Worm (Caenorhabditis elegans): ENCODE data around the gene Y6G8.5.
"Not testable (repeated sequence)": the region's sequence is repeated elsewhere in the genome, so short reads cannot be mapped to it uniquely, and the experiment has no call there.

Y6G8.5 gene

ce11 chrV:17623230-17623629, 7.7 kb upstream of the Y6G8.5 start, which contains the start of gene F57G4.1:
F57G4.1 (plus strand) TSS chrV:17623530.
- TF ChIP-seq elt-2 (tag; optimal IDR thresholded peaks at IDR 0.05) (no peak), unc-62 (GFP tag; optimal IDR thresholded peaks at IDR 0.05) (no peak), elt-1 (tag; optimal IDR thresholded peaks at IDR 0.05) (no peak), egl-27 (tag; optimal IDR thresholded peaks at IDR 0.05) (no peak), nhr-11 (tag; optimal IDR thresholded peaks at IDR 0.05) (no peak), snpc-4 (tag; optimal IDR thresholded peaks at IDR 0.05) (no peak), nhr-77 (tag; optimal IDR thresholded peaks at IDR 0.05) (no peak), fkh-10 (GFP tag; optimal IDR thresholded peaks at IDR 0.05) (no peak), pqm-1 (tag; optimal IDR thresholded peaks at IDR 0.05) (no peak), nhr-76 (tag; optimal IDR thresholded peaks at IDR 0.05) (no peak)

DNA sequence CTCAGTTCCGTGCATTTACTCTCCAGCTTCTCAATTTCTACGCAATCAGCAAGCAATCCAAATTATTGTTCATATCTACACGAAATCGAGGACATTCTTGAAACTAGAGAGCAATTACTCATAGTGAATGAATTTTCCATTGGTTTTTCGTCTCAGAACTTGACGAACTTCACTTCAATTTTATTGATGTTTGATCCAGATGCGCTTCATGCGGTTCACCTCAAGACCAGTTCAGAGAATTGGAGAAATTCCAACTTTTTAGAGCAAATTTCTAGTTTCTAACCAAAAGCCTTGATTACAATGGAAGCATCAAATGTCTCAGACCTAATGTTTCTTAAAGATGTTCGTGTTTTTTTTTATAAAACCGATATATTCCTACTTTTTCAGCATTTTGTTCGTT, 4.8 kb upstream of the Y6G8.5 start, which contains the start of gene Y6G8.8:
Y6G8.8 (plus strand) TSS at position 301 of the 400 bp plus-strand sequence.
- TF ChIP-seq unc-62 (GFP tag; optimal IDR thresholded peaks at IDR 0.05), result no peak
- no peak for TF ChIP-seq nhr-11 (tag; optimal IDR thresholded peaks at IDR 0.05)
- TF ChIP-seq aly-2 (tag; optimal IDR thresholded peaks at IDR 0.05), result no peak
- TF ChIP-seq pha-4 (tag; optimal IDR thresholded peaks at IDR 0.05), result no peak
- no peak for TF ChIP-seq unc-39 (tag; optimal IDR thresholded peaks at IDR 0.05)
- no peak for TF ChIP-seq snpc-4 (tag; optimal IDR thresholded peaks at IDR 0.05)
- no peak for TF ChIP-seq nhr-23 (tag; optimal IDR thresholded peaks at IDR 0.05)
- TF ChIP-seq elt-2 (tag; optimal IDR thresholded peaks at IDR 0.05), result no peak
- TF ChIP-seq sea-2 (GFP tag; optimal IDR thresholded peaks at IDR 0.05), result no peak
- TF ChIP-seq eor-1 (tag; optimal IDR thresholded peaks at IDR 0.05), result no peak
- TF ChIP-seq elt-1 (tag; optimal IDR thresholded peaks at IDR 0.05), result no peak
- TF ChIP-seq mdl-1 (tag; optimal IDR thresholded peaks at IDR 0.05), result no peak
- no peak for TF ChIP-seq nhr-76 (tag; optimal IDR thresholded peaks at IDR 0.05)
- no peak for TF ChIP-seq jun-1 (tag; optimal IDR thresholded peaks at IDR 0.05)
- no peak for TF ChIP-seq fkh-10 (GFP tag; optimal IDR thresholded peaks at IDR 0.05)
- TF ChIP-seq hmg-11 (tag; optimal IDR thresholded peaks at IDR 0.05), result no peak

ce11 chrV:17616807-17617206, 1.3 kb upstream of the Y6G8.5 start, which contains the start of gene Y6G8.6:
Y6G8.6 (minus strand) TSS chrV:17616904.
- TF ChIP-seq elt-2 (tag; optimal IDR thresholded peaks at IDR 0.05), result peak; percentile 83
- TF ChIP-seq lsy-12 (tag; optimal IDR thresholded peaks at IDR 0.05), result no peak
- TF ChIP-seq snpc-4 (tag; optimal IDR thresholded peaks at IDR 0.05), result no peak
- no peak for TF ChIP-seq pha-4 (tag; optimal IDR thresholded peaks at IDR 0.05)
- TF ChIP-seq nhr-67 (tag; optimal IDR thresholded peaks at IDR 0.05), result no peak
- no peak for TF ChIP-seq fos-1 (tag; optimal IDR thresholded peaks at IDR 0.05)

DNA sequence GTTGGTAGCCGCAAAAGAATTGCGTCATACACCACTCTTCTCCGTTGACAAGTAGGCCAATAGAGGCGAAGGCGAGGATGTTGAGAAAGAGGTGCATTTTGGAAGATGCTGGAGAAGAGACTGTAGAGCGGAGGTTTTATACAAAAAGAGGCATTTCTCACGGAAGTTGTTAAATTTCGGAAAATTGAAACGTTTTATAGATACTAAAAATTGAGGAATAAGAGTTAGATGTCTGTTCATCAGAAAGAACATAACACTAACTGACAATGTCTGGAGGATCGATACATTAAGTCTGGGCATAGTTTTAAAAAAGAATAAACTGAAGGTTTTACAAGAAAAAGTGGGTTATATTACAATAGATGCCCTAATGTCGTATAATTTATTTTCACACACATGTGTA, 1.3 kb downstream of the Y6G8.5 start, which contains the start of gene Y6G8.14:
Y6G8.14 (minus strand) TSS at position 101 of the 400 bp plus-strand sequence.
- no peak for TF ChIP-seq lin-15B (tag; optimal IDR thresholded peaks at IDR 0.05)
- no peak for TF ChIP-seq ztf-11 (tag; optimal IDR thresholded peaks at IDR 0.05)
- no peak for TF ChIP-seq elt-1 (tag; optimal IDR thresholded peaks at IDR 0.05)
- no peak for TF ChIP-seq pqm-1 (tag; optimal IDR thresholded peaks at IDR 0.05)
- no peak for TF ChIP-seq ceh-16 (tag; optimal IDR thresholded peaks at IDR 0.05)
- no peak for TF ChIP-seq elt-3 (tag; optimal IDR thresholded peaks at IDR 0.05)
- no peak for TF ChIP-seq R02D3.7 (tag; optimal IDR thresholded peaks at IDR 0.05)
- TF ChIP-seq fkh-10 (GFP tag; optimal IDR thresholded peaks at IDR 0.05), result no peak
- TF ChIP-seq nhr-67 (tag; optimal IDR thresholded peaks at IDR 0.05), result no peak
- TF ChIP-seq fos-1 (tag; optimal IDR thresholded peaks at IDR 0.05), result no peak
- TF ChIP-seq unc-62 (GFP tag; optimal IDR thresholded peaks at IDR 0.05), result no peak
- TF ChIP-seq nhr-11 (tag; optimal IDR thresholded peaks at IDR 0.05), result no peak
- no peak for TF ChIP-seq nhr-237 (tag; optimal IDR thresholded peaks at IDR 0.05)
- TF ChIP-seq mdl-1 (tag; optimal IDR thresholded peaks at IDR 0.05), result no peak
- no peak for TF ChIP-seq daf-12 (tag; optimal IDR thresholded peaks at IDR 0.05)
- no peak for TF ChIP-seq ZK546.5 (tag; optimal IDR thresholded peaks at IDR 0.05)

- not testable (repeated sequence) for TF ChIP-seq nhr-67, pha-4, ZK546.5 (tag; optimal IDR thresholded peaks at IDR 0.05)
Observed at ce11 chrV:17610503-17610902, 5.0 kb downstream of the Y6G8.5 start, which contains the start of gene Y6G8.15. Y6G8.15 (minus strand) TSS chrV:17610603.

ce11 chrV:17607797-17608196, 7.7 kb downstream of the Y6G8.5 start, which contains the start of gene srz-91:
srz-91 (plus strand) TSS chrV:17608097.
- TF ChIP-seq eor-1 (tag; optimal IDR thresholded peaks at IDR 0.05) (no peak), ama-1 (optimal IDR thresholded peaks at IDR 0.05) (no peak), zag-1 (tag; optimal IDR thresholded peaks at IDR 0.05) (no peak), nhr-43 (tag; optimal IDR thresholded peaks at IDR 0.05; ENCODE audit: poor library complexity, severe bottlenecking) (no peak), R02D3.7 (tag; optimal IDR thresholded peaks at IDR 0.05) (no peak), unc-62 (GFP tag; optimal IDR thresholded peaks at IDR 0.05) (no peak), nhr-25 (tag; optimal IDR thresholded peaks at IDR 0.05) (no peak), ceh-28 (tag; optimal IDR thresholded peaks at IDR 0.05) (no peak), hmg-11 (tag; optimal IDR thresholded peaks at IDR 0.05) (no peak), elt-2 (tag; optimal IDR thresholded peaks at IDR 0.05) (no peak), snpc-4 (tag; optimal IDR thresholded peaks at IDR 0.05) (no peak), aly-2 (tag; optimal IDR thresholded peaks at IDR 0.05) (no peak), fos-1 (tag; optimal IDR thresholded peaks at IDR 0.05) (no peak), mdl-1 (tag; optimal IDR thresholded peaks at IDR 0.05) (no peak), ceh-16 (tag; optimal IDR thresholded peaks at IDR 0.05) (no peak), nhr-23 (tag; optimal IDR thresholded peaks at IDR 0.05) (no peak)
